Worm (Caenorhabditis elegans) whole organism, L4/young adult: ENCODE measurements around the gene Y57A10A.8.
"Not testable (repeated sequence)": the region's sequence is repeated elsewhere in the genome, so short reads cannot be mapped to it uniquely, and the experiment has no call there.

Experiments
- W03F9.2 ChIP-seq: fragments of 150-350 bp; optimal IDR thresholded peaks from 2 replicates; lab custom pipeline; 2014; ENCODE audit warnings: missing biosample characterization, missing genetic modification characterization
- dao-5 ChIP-seq: sonication (generic microtip); optimal IDR thresholded peaks from 2 replicates; lab custom pipeline; 2016; ENCODE audit warnings: missing genotype, missing genetic modification characterization, moderate library complexity, missing compliant biosample characterization
- him-1 ChIP-seq: sonication (generic microtip); optimal IDR thresholded peaks from 2 replicates; lab custom pipeline; 2016; ENCODE audit warnings: missing genotype, missing genetic modification reagents, missing genetic modification characterization, missing compliant biosample characterization

DNA sequence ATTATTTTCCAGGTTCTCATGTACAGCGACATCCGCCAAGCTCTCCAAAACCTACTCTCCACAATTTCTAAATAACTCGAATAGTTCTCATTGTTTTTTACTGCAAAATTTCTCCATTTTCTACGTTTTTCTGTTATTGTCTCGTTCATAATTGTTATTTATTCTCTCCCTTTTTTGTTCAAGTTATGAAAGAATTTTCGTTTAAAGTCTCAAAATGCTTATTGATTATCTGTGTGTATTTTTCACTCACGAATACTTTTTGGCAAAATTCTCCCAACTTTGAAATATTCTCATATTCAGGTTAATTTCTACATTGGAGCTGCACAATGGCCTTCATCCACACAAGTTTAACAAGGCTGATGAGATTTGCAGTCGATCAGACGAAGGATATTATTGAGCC, 10.5 kb upstream of the Y57A10A.8 start, which contains the start of gene Y57A10A.5:
- not testable (repeated sequence) for TF ChIP-seq dao-5; him-1 (tag; lab: Kevin White, UChicago); W03F9.2
